Worm (Caenorhabditis elegans) whole organism, early embryonic: ENCODE data around the gene C31B8.1.

ENCODE experiments used
- B0310.2 ChIP-seq: sonication (generic microtip); optimal IDR thresholded peaks from 2 replicates; lab custom pipeline; 2016; ENCODE audit warnings: mild to moderate bottlenecking, missing genetic modification characterization, missing compliant biosample characterization
- F13C5.2 ChIP-seq: sonication (generic microtip); optimal IDR thresholded peaks from 2 replicates; lab custom pipeline; 2017; ENCODE audit warnings: mild to moderate bottlenecking, missing genetic modification characterization, inconsistent platforms, missing compliant biosample characterization
- ama-1 ChIP-seq: fragments of 150-350 bp; optimal IDR thresholded peaks from 2 replicates; lab custom pipeline; 2014
- ceh-13 ChIP-seq: fragments of 200-800 bp; sonication (Bioruptor generic); optimal IDR thresholded peaks from 2 replicates; lab custom pipeline; 2018; ENCODE audit warnings: mild to moderate bottlenecking, missing genetic modification characterization, missing compliant biosample characterization
- ceh-36 ChIP-seq: sonication (generic microtip); optimal IDR thresholded peaks from 2 replicates; lab custom pipeline; 2016; ENCODE audit warnings: missing genetic modification characterization, inconsistent platforms, missing compliant biosample characterization
- ets-7 ChIP-seq: sonication (generic microtip); optimal IDR thresholded peaks from 2 replicates; lab custom pipeline; 2016; ENCODE audit warnings: missing genotype, missing genetic modification characterization, missing compliant biosample characterization
- flt-1 ChIP-seq: fragments of 200-800 bp; sonication (Bioruptor generic); IDR thresholded peaks from 2 replicates; pipeline ENCODE4 v1.3.6; 2022; ENCODE audit warnings: missing genetic modification characterization, missing compliant biosample characterization
- hmbx-1 ChIP-seq: sonication (generic microtip); optimal IDR thresholded peaks from 2 replicates; lab custom pipeline; 2016; ENCODE audit warnings: mild to moderate bottlenecking, missing genetic modification characterization, missing compliant biosample characterization
- hnd-1 ChIP-seq: sonication (generic microtip); optimal IDR thresholded peaks from 2 replicates; lab custom pipeline; 2016; ENCODE audit warnings: missing genetic modification characterization, missing compliant biosample characterization
- pes-1 ChIP-seq: fragments of 200-800 bp; sonication (Bioruptor generic); IDR thresholded peaks from 2 replicates; pipeline ENCODE4 v1.3.6; 2022; ENCODE audit warnings: missing genetic modification reagents, missing genetic modification characterization, missing compliant biosample characterization
- scrt-1 ChIP-seq: fragments of 200-800 bp; sonication (Bioruptor generic); IDR thresholded peaks from 2 replicates; pipeline ENCODE4 v1.3.6; 2022; ENCODE audit warnings: missing genetic modification characterization, missing compliant biosample characterization
- sea-1 ChIP-seq: fragments of 200-800 bp; sonication (Bioruptor generic); conservative IDR thresholded peaks from 2 replicates; pipeline ENCODE4 v1.3.6; 2022; ENCODE audit warnings: missing genetic modification characterization, missing compliant biosample characterization
- tbx-11 ChIP-seq: fragments of 200-800 bp; sonication (Bioruptor generic); IDR thresholded peaks from 2 replicates; pipeline ENCODE4 v1.3.6; 2022; ENCODE audit warnings: missing genetic modification characterization, missing compliant biosample characterization
- tbx-37 ChIP-seq: fragments of 200-800 bp; sonication (Bioruptor generic); conservative IDR thresholded peaks from 2 replicates; pipeline ENCODE4 v1.3.6; 2022; ENCODE audit warnings: missing genetic modification reagents, missing genetic modification characterization, missing compliant biosample characterization

DNA sequence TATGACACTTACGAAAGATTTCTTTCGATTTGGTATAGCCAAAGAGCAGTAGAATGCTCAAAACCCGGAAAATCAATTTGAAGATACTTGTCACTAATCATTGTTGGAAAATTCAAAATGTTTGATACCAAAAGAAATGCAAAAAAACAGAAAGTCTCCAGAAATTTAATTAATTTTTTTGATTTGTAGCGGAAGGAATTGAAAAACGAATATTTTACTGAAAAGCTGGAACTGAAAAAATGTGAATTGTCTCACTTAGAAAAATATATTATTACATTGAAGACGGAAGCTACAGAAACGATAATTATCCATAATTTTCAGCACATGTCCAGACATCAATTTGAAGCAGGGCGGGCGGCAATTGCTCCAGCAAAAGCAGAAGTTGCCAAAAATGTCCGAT is 31.6 kb downstream of the C31B8.1 start, which contains the start of gene srw-138:
- TF ChIP-seq tbx-11 (GFP tag; lab: Robert Waterston, UW) (no peak), flt-1 (GFP tag; lab: Robert Waterston, UW) (no peak), B0310.2 (no peak), pes-1 (GFP tag; lab: Robert Waterston, UW) (no peak), ama-1 (no peak), ceh-13 (GFP tag; lab: Kevin White, UChicago) (no peak), F13C5.2 (tag; lab: Kevin White, UChicago) (no peak), hmbx-1 (tag; lab: Kevin White, UChicago) (no peak), sea-1 (GFP tag; lab: Robert Waterston, UW) (no peak), ets-7 (no peak), scrt-1 (GFP tag; lab: Robert Waterston, UW) (no peak), hnd-1 (tag; lab: Kevin White, UChicago) (no peak), tbx-37 (GFP tag; lab: Robert Waterston, UW) (no peak), ceh-36 (no peak)
